Worm (Caenorhabditis elegans) whole organism, late embryonic: ENCODE results near the gene F53C3.1.

ENCODE experiments used
- K09A11.1 ChIP-seq: sonication (generic microtip); optimal IDR thresholded peaks from 2 replicates; lab custom pipeline; 2017; ENCODE audit warnings: antibody characterized with exemption, mild to moderate bottlenecking, missing genetic modification characterization, missing compliant biosample characterization; ENCODE audit not compliant: insufficient read depth
- ama-1 ChIP-seq: fragments of 150-350 bp; optimal IDR thresholded peaks from 2 replicates; lab custom pipeline; 2014
- ceh-19 ChIP-seq: fragments of 200-800 bp; sonication (Bioruptor generic); optimal IDR thresholded peaks from 2 replicates; lab custom pipeline; 2018; ENCODE audit warnings: mild to moderate bottlenecking, missing genetic modification characterization, missing compliant biosample characterization
- ceh-45 ChIP-seq: fragments of 200-800 bp; sonication (Bioruptor generic); IDR thresholded peaks from 2 replicates; pipeline ENCODE4 v1.3.6; 2022; ENCODE audit warnings: missing genetic modification reagents, missing genetic modification characterization, missing compliant biosample characterization
- fkh-6 ChIP-seq: sonication (generic microtip); optimal IDR thresholded peaks from 2 replicates; lab custom pipeline; 2016; ENCODE audit warnings: missing genetic modification characterization, missing compliant biosample characterization
- hlh-30 ChIP-seq: sonication (generic microtip); optimal IDR thresholded peaks from 2 replicates; lab custom pipeline; 2017; ENCODE audit warnings: antibody characterized with exemption, missing genetic modification characterization, missing compliant biosample characterization; ENCODE audit not compliant: insufficient read depth
- nhr-11 ChIP-seq: fragments of 150-350 bp; optimal IDR thresholded peaks from 2 replicates; lab custom pipeline; 2014; ENCODE audit warnings: missing biosample characterization, missing genetic modification characterization
- nhr-232 ChIP-seq: sonication (generic microtip); optimal IDR thresholded peaks from 2 replicates; lab custom pipeline; 2016; ENCODE audit warnings: missing genetic modification characterization, missing compliant biosample characterization
- pat-9 ChIP-seq: fragments of 200-800 bp; sonication (Bioruptor generic); optimal IDR thresholded peaks from 2 replicates; lab custom pipeline; 2018; ENCODE audit warnings: mild to moderate bottlenecking, missing genetic modification characterization, moderate library complexity, missing compliant biosample characterization
- pha-2 ChIP-seq: sonication (generic microtip); optimal IDR thresholded peaks from 2 replicates; lab custom pipeline; 2017; ENCODE audit warnings: mild to moderate bottlenecking, missing genetic modification characterization, missing compliant biosample characterization
- sox-4 ChIP-seq: sonication (generic microtip); optimal IDR thresholded peaks from 2 replicates; lab custom pipeline; 2017; ENCODE audit warnings: mild to moderate bottlenecking, missing genetic modification characterization, inconsistent platforms, missing compliant biosample characterization
- unc-55 ChIP-seq: sonication (generic microtip); optimal IDR thresholded peaks from 2 replicates; lab custom pipeline; 2017; ENCODE audit warnings: missing biosample characterization, missing genetic modification reagents, missing genetic modification characterization

DNA sequence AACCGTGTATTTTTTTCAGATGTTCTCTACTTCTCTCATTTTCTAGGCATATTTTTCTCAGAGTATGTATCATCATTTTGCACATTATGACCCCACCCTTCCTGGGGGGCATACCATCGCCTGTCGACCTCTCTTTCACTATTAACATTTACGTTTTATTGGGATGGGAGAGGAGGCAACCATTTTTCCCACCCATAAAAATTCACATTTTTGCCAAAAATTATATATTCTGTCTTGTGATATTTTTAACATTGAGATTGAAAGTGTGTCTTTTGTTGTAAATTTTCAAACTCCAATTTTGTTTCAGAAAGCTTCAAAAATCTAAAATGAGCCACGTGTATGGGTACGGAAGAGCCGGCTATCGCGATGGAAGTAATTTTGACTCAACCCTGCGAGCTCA is 17.1 kb upstream of the F53C3.1 start, which contains the start of gene F53C3.7:
- no peak for TF ChIP-seq ceh-45
- TF ChIP-seq pha-2 (tag; lab: Kevin White, UChicago): no peak
- no peak for TF ChIP-seq sox-4
- no peak for TF ChIP-seq fkh-6 (tag; lab: Kevin White, UChicago)
- no peak for TF ChIP-seq nhr-232 (tag; lab: Kevin White, UChicago)
- no peak for TF ChIP-seq ama-1 (lab: Kevin White, UChicago)
- TF ChIP-seq ceh-19 (GFP tag; lab: Kevin White, UChicago): no peak
- TF ChIP-seq unc-55 (GFP tag; lab: Kevin White, UChicago): no peak
- no peak for TF ChIP-seq nhr-11
- TF ChIP-seq pat-9 (tag; lab: Kevin White, UChicago): no peak
- TF ChIP-seq hlh-30 (tag; lab: Kevin White, UChicago): no peak
- TF ChIP-seq K09A11.1 (tag; lab: Kevin White, UChicago): no peak
